Fruit fly (Drosophila melanogaster) whole organism, embryonic: ENCODE data around the gene MFS9.

Experiments used
- Adf1 ChIP-seq: fragments of 200-800 bp; sonication (Bioruptor generic); IDR thresholded peaks from 2 replicates; pipeline ENCODE4 v1.3.6; 2022; ENCODE audit warnings: missing biosample characterization, missing genetic modification characterization
- C15 ChIP-seq: fragments of 200-800 bp; sonication (Bioruptor generic); IDR thresholded peaks from 3 replicates; pipeline ENCODE4 v1.3.6; 2022; ENCODE audit warnings: missing biosample characterization, missing genetic modification characterization
- CG10979 ChIP-seq: fragments of 200-800 bp; sonication (Bioruptor generic); optimal IDR thresholded peaks from 2 replicates; lab custom pipeline; 2018; ENCODE audit warnings: missing biosample characterization, mild to moderate bottlenecking, missing genetic modification characterization, moderate library complexity
- CG11085 ChIP-seq: fragments of 200-800 bp; sonication (Bioruptor generic); IDR thresholded peaks from 2 replicates; pipeline ENCODE4 v1.3.6; 2022; ENCODE audit warnings: missing biosample characterization, missing genetic modification characterization
- CG12236 ChIP-seq: fragments of 200-800 bp; sonication (Bioruptor generic); optimal IDR thresholded peaks from 2 replicates; lab custom pipeline; 2016; ENCODE audit warnings: missing biosample characterization, missing genetic modification characterization
- CG12391 ChIP-seq: fragments of 200-800 bp; sonication (Bioruptor generic); optimal IDR thresholded peaks from 3 replicates; lab custom pipeline; 2018; ENCODE audit warnings: missing biosample characterization, mild to moderate bottlenecking, missing genetic modification characterization, moderate library complexity
- CG13296 ChIP-seq: fragments of 200-800 bp; sonication (Bioruptor generic); optimal IDR thresholded peaks from 3 replicates; lab custom pipeline; 2018; ENCODE audit warnings: missing biosample characterization, mild to moderate bottlenecking, missing genetic modification characterization
- CG14710 ChIP-seq: fragments of 200-800 bp; sonication (Bioruptor generic); optimal IDR thresholded peaks from 3 replicates; lab custom pipeline; 2019; ENCODE audit warnings: missing biosample characterization, mild to moderate bottlenecking, missing genetic modification characterization, moderate library complexity
- CG14965 ChIP-seq: fragments of 200-800 bp; sonication (Bioruptor generic); optimal IDR thresholded peaks from 2 replicates; lab custom pipeline; 2016; ENCODE audit warnings: missing biosample characterization, missing genetic modification characterization, borderline replicate concordance
- CG15011 ChIP-seq: fragments of 200-800 bp; sonication (Bioruptor generic); optimal IDR thresholded peaks from 3 replicates; lab custom pipeline; 2018; ENCODE audit warnings: missing biosample characterization, mild to moderate bottlenecking, missing genetic modification characterization
- CG16813 ChIP-seq: fragments of 200-800 bp; sonication (Bioruptor generic); IDR thresholded peaks from 3 replicates; pipeline ENCODE4 v1.3.6; 2022; ENCODE audit warnings: missing biosample characterization, missing genetic modification characterization; ENCODE audit not compliant: partially characterized antibody
- CG18262 ChIP-seq: fragments of 200-800 bp; optimal IDR thresholded peaks from 3 replicates; lab custom pipeline; 2019; ENCODE audit warnings: missing biosample characterization, mild to moderate bottlenecking, missing genetic modification characterization, moderate library complexity
- CG18599 ChIP-seq: fragments of 200-800 bp; sonication (Bioruptor generic); optimal IDR thresholded peaks from 3 replicates; lab custom pipeline; 2017; ENCODE audit warnings: missing biosample characterization, missing genetic modification characterization, mild to moderate bottlenecking, moderate library complexity, missing genetic modification reagents
- CG2875 ChIP-seq: fragments of 200-800 bp; sonication (Bioruptor generic); optimal IDR thresholded peaks from 2 replicates; lab custom pipeline; 2017; ENCODE audit warnings: missing biosample characterization, mild to moderate bottlenecking, missing genetic modification characterization, missing genetic modification reagents
- CG30020 ChIP-seq: fragments of 200-800 bp; optimal IDR thresholded peaks from 2 replicates; lab custom pipeline; 2019; ENCODE audit warnings: missing biosample characterization, mild to moderate bottlenecking, missing genetic modification characterization, moderate library complexity
- CG34422 ChIP-seq: fragments of 200-800 bp; sonication (Bioruptor generic); IDR thresholded peaks from 3 replicates; pipeline ENCODE4 v1.3.6; 2022; ENCODE audit warnings: missing biosample characterization, missing genetic modification characterization
- CG3726 ChIP-seq: fragments of 200-800 bp; sonication (Bioruptor generic); IDR thresholded peaks from 3 replicates; pipeline ENCODE4, ENCODE4 v1.3.6; 2022; ENCODE audit warnings: missing biosample characterization, missing genetic modification characterization
- CG3847 ChIP-seq: fragments of 200-800 bp; sonication (Bioruptor generic); IDR thresholded peaks from 2 replicates; pipeline ENCODE4 v1.3.6; 2022; ENCODE audit warnings: missing biosample characterization, missing genetic modification characterization
- CG5245 ChIP-seq: fragments of 200-800 bp; sonication (Bioruptor generic); optimal IDR thresholded peaks from 3 replicates; lab custom pipeline; 2016; ENCODE audit warnings: missing biosample characterization, missing genetic modification characterization
- CG7928 ChIP-seq: fragments of 200-800 bp; sonication (Bioruptor generic); optimal IDR thresholded peaks from 2 replicates; lab custom pipeline; 2017; ENCODE audit warnings: missing biosample characterization, mild to moderate bottlenecking, missing genetic modification characterization
- CG8924 ChIP-seq: fragments of 200-800 bp; optimal IDR thresholded peaks from 3 replicates; lab custom pipeline; 2019; ENCODE audit warnings: missing biosample characterization, mild to moderate bottlenecking, missing genetic modification characterization, moderate library complexity
- CoRest ChIP-seq: fragments of 200-800 bp; sonication (Bioruptor generic); optimal IDR thresholded peaks from 3 replicates; lab custom pipeline; 2018; ENCODE audit warnings: missing biosample characterization, mild to moderate bottlenecking, missing genetic modification characterization, moderate library complexity
- E2f1 ChIP-seq: fragments of 200-800 bp; sonication (Bioruptor generic); IDR thresholded peaks from 2 replicates; pipeline ENCODE4 v1.3.6; 2022; ENCODE audit warnings: missing biosample characterization, missing genetic modification characterization
- GATAe ChIP-seq: fragments of 200-800 bp; sonication (Bioruptor generic); conservative IDR thresholded peaks from 2 replicates; pipeline ENCODE4 v1.3.6; 2022; ENCODE audit warnings: missing biosample characterization, missing genetic modification characterization
- H15 ChIP-seq: fragments of 200-800 bp; sonication (Bioruptor generic); IDR thresholded peaks from 3 replicates; pipeline ENCODE4 v1.3.6; 2022; ENCODE audit warnings: missing biosample characterization, missing genetic modification characterization
- HLH54F ChIP-seq: fragments of 200-800 bp; sonication (Bioruptor generic); optimal IDR thresholded peaks from 3 replicates; lab custom pipeline; 2016; ENCODE audit warnings: missing biosample characterization, missing genetic modification characterization
- Hr3 ChIP-seq: fragments of 200-800 bp; sonication (Bioruptor generic); optimal IDR thresholded peaks from 3 replicates; lab custom pipeline; 2016; ENCODE audit warnings: missing biosample characterization, missing genetic modification characterization
- MBD-R2 ChIP-seq: fragments of 200-800 bp; sonication (Bioruptor generic); IDR thresholded peaks from 2 replicates; pipeline ENCODE4 v1.3.6; 2022; ENCODE audit warnings: missing biosample characterization, missing genetic modification characterization
- Mad ChIP-seq: fragments of 200-800 bp; sonication (Bioruptor generic); optimal IDR thresholded peaks from 2 replicates; lab custom pipeline; 2016; ENCODE audit warnings: missing biosample characterization, missing genetic modification characterization
- Stat92E ChIP-seq, 3 experiments: fragments of >200 bp in 2 of 3; fragments of 200-800 bp in 1 of 3; sonication (Bioruptor generic) in 1 of 3; optimal IDR thresholded peaks; 2 replicates each; lab custom pipeline; 2017 to 2019; ENCODE audit warnings: missing biosample characterization in 3 of 3, missing genetic modification characterization in 3 of 3, mild to moderate bottlenecking in 1 of 3, moderate library complexity in 1 of 3
- Taf1 ChIP-seq: fragments of 200-800 bp; sonication (Bioruptor generic); IDR thresholded peaks from 2 replicates; pipeline ENCODE4 v1.3.6; 2022; ENCODE audit warnings: missing biosample characterization, missing genetic modification characterization
- az2 ChIP-seq: fragments of 200-800 bp; sonication (Bioruptor generic); optimal IDR thresholded peaks from 3 replicates; lab custom pipeline; 2016; ENCODE audit warnings: missing biosample characterization, missing genetic modification characterization
- chif ChIP-seq, 2 experiments: fragments of 200-800 bp; sonication (Bioruptor generic); optimal IDR thresholded peaks; 3 replicates each; lab custom pipeline; 2016; ENCODE audit warnings: missing biosample characterization in 2 of 2, missing genetic modification characterization in 2 of 2
- dati ChIP-seq: fragments of 200-800 bp; sonication (Bioruptor generic); IDR thresholded peaks from 2 replicates; pipeline ENCODE4 v1.3.6; 2022; ENCODE audit warnings: missing biosample characterization, missing genetic modification characterization
- dpn ChIP-seq, 2 experiments: fragments of 200-800 bp; sonication (Bioruptor generic); optimal IDR thresholded peaks; 3 replicates each; lab custom pipeline; 2016; ENCODE audit warnings: missing biosample characterization in 2 of 2, missing genetic modification characterization in 2 of 2
- ftz-f1 ChIP-seq: fragments of 200-800 bp; sonication (Bioruptor generic); optimal IDR thresholded peaks from 2 replicates; lab custom pipeline; 2016; ENCODE audit warnings: missing biosample characterization, missing genetic modification characterization
- kay ChIP-seq: fragments of 200-800 bp; sonication (Bioruptor generic); optimal IDR thresholded peaks from 2 replicates; lab custom pipeline; 2016; ENCODE audit warnings: missing biosample characterization, missing genetic modification characterization
- ken ChIP-seq: fragments of 200-800 bp; sonication (Bioruptor generic); IDR thresholded peaks from 3 replicates; pipeline ENCODE4 v1.3.6; 2022; ENCODE audit warnings: missing biosample characterization, missing genetic modification characterization
- mld ChIP-seq: fragments of 200-800 bp; sonication (Bioruptor generic); IDR thresholded peaks from 3 replicates; pipeline ENCODE4 v1.3.6; 2022; ENCODE audit warnings: missing biosample characterization, missing genetic modification characterization; ENCODE audit not compliant: partially characterized antibody
- peb ChIP-seq: fragments of 200-800 bp; sonication (Bioruptor generic); IDR thresholded peaks from 2 replicates; pipeline ENCODE4 v1.3.6; 2022; ENCODE audit warnings: missing biosample characterization, missing genetic modification characterization
- pum ChIP-seq: fragments of 200-800 bp; sonication (Bioruptor generic); optimal IDR thresholded peaks from 2 replicates; lab custom pipeline; 2016; ENCODE audit warnings: missing biosample characterization, missing genetic modification characterization
- pzg ChIP-seq: fragments of 200-800 bp; sonication (Bioruptor generic); optimal IDR thresholded peaks from 3 replicates; lab custom pipeline; 2018; ENCODE audit warnings: missing biosample characterization, mild to moderate bottlenecking, missing genetic modification characterization, moderate library complexity
- sens-2 ChIP-seq: fragments of 200-800 bp; sonication (Bioruptor generic); IDR thresholded peaks from 2 replicates; pipeline ENCODE4 v1.3.6; 2022; ENCODE audit warnings: missing biosample characterization, missing genetic modification characterization
- sqz ChIP-seq: fragments of 200-800 bp; sonication (Bioruptor generic); optimal IDR thresholded peaks from 3 replicates; lab custom pipeline; 2018; ENCODE audit warnings: missing biosample characterization, mild to moderate bottlenecking, missing genetic modification characterization
- stc ChIP-seq: fragments of 200-800 bp; sonication (Bioruptor generic); IDR thresholded peaks from 2 replicates; pipeline ENCODE4 v1.3.6; 2022; ENCODE audit warnings: missing biosample characterization, missing genetic modification characterization
- tin ChIP-seq: fragments of 200-800 bp; sonication (Bioruptor generic); optimal IDR thresholded peaks from 3 replicates; lab custom pipeline; 2016; ENCODE audit warnings: missing biosample characterization, missing genetic modification characterization
- tio ChIP-seq: fragments of 200-800 bp; sonication (Bioruptor generic); optimal IDR thresholded peaks from 2 replicates; lab custom pipeline; 2017; ENCODE audit warnings: missing biosample characterization, missing genetic modification characterization, inconsistent platforms
- toy ChIP-seq: fragments of 200-800 bp; sonication (Bioruptor generic); IDR thresholded peaks from 2 replicates; pipeline ENCODE4 v1.3.6; 2022; ENCODE audit warnings: missing biosample characterization, missing genetic modification characterization
- z ChIP-seq: fragments of 200-800 bp; sonication (Bioruptor generic); IDR thresholded peaks from 3 replicates; pipeline ENCODE4 v1.3.6; 2022; ENCODE audit warnings: missing biosample characterization, missing genetic modification characterization

The MFS9 gene

dm6 chr3R:20550632-20551486 lies 38.6 kb upstream of the MFS9 start (continued):
- TF ChIP-seq H15 (GFP tag; lab: Robert Waterston, UW), result no peak
- peak; percentile 69; the same call in 1 of the 2 replicates for TF ChIP-seq stc
- TF ChIP-seq CG10979 (tag; lab: Kevin White, UChicago), result no peak
- TF ChIP-seq ftz-f1 (GFP tag; lab: Kevin White, UChicago), result peak; percentile 27
- no peak for TF ChIP-seq Taf1 (GFP tag; lab: Robert Waterston, UW)
- TF ChIP-seq chif (GFP tag; optimal IDR thresholded peaks at IDR 0.05; lab: Kevin White, UChicago), result peak; percentile 39 to 58
- peak; percentile 85 for TF ChIP-seq CG18599
- no peak for TF ChIP-seq Stat92E (GFP tag; optimal IDR thresholded peaks at IDR 0.05; lab: Kevin White, UChicago)
- TF ChIP-seq tin, result no peak
- TF ChIP-seq peb, result no peak
- TF ChIP-seq toy (GFP tag; lab: Robert Waterston, UW), result no peak
- TF ChIP-seq CG18262 (tag; lab: Kevin White, UChicago), result no peak
- TF ChIP-seq dati, result 0 out of 2 replicates have a peak, but pooled peaks have one; percentile 24
- TF ChIP-seq CG2875 (GFP tag; lab: Kevin White, UChicago), result peak; percentile 90
- no peak for TF ChIP-seq pum (GFP tag; lab: Kevin White, UChicago)
- no peak; the same call in 1 of the 2 replicates for TF ChIP-seq CG11085 (GFP tag; lab: Robert Waterston, UW)
- TF ChIP-seq CG3847 (GFP tag; lab: Robert Waterston, UW), result no peak
- TF ChIP-seq CG34422 (GFP tag; lab: Robert Waterston, UW), result peak; percentile 52; the same call in 1 of the 3 replicates
- peak; percentile 83 for TF ChIP-seq sqz (GFP tag; lab: Kevin White, UChicago)
- TF ChIP-seq CG12236 (GFP tag; lab: Kevin White, UChicago), result peak; percentile 84
- no peak for TF ChIP-seq ken
- peak; percentile 51; the same call in 1 of the 2 replicates for TF ChIP-seq sens-2 (GFP tag; lab: Robert Waterston, UW)
- peak; percentile 69 for TF ChIP-seq pzg (GFP tag; lab: Kevin White, UChicago)
- no peak for TF ChIP-seq tio (GFP tag; lab: Kevin White, UChicago)
- TF ChIP-seq CoRest (tag; lab: Kevin White, UChicago), result peak; percentile 8
- no peak for TF ChIP-seq HLH54F (GFP tag; lab: Kevin White, UChicago)
- no peak for TF ChIP-seq CG30020
- peak; percentile 28 for TF ChIP-seq CG14710 (tag; lab: Kevin White, UChicago)
- no peak; the same call in 2 of the 3 replicates for TF ChIP-seq C15 (GFP tag; lab: Robert Waterston, UW)
- TF ChIP-seq CG16813 (GFP tag; lab: Robert Waterston, UW), result peak; percentile 95
- TF ChIP-seq az2 (GFP tag; lab: Kevin White, UChicago), result no peak
- TF ChIP-seq dpn (GFP tag; optimal IDR thresholded peaks at IDR 0.05; lab: Kevin White, UChicago), result peak; percentile 26 to 35
- TF ChIP-seq GATAe, result no peak
- no peak for TF ChIP-seq kay
- peak; percentile 97 for TF ChIP-seq mld
- no peak; the same call in 2 of the 3 replicates for TF ChIP-seq CG3726 (GFP tag; lab: Robert Waterston, UW)
- TF ChIP-seq CG7928 (GFP tag; lab: Kevin White, UChicago), result peak; percentile 49
- TF ChIP-seq Adf1 (GFP tag; lab: Robert Waterston, UW), result peak; percentile 33; the same call in 1 of the 2 replicates
- no peak for TF ChIP-seq CG5245
- peak; percentile 81 for TF ChIP-seq CG8924
- TF ChIP-seq CG12391 (tag; lab: Kevin White, UChicago), result peak; percentile 1
- TF ChIP-seq CG14965, result peak; percentile 66
- peak; percentile 33 for TF ChIP-seq Mad (GFP tag; lab: Kevin White, UChicago)
- TF ChIP-seq z (GFP tag; lab: Robert Waterston, UW), result no peak
- no peak for TF ChIP-seq Hr3 (GFP tag; lab: Kevin White, UChicago)
- 0 out of 2 replicates have a peak, but pooled peaks have one; percentile 5 for TF ChIP-seq E2f1 (GFP tag; lab: Robert Waterston, UW)
- peak; percentile 38; the same call in 1 of the 2 replicates for TF ChIP-seq MBD-R2 (GFP tag; lab: Robert Waterston, UW)
- TF ChIP-seq CG15011 (GFP tag; lab: Kevin White, UChicago), result peak; percentile 81
- TF ChIP-seq CG13296 (GFP tag; lab: Kevin White, UChicago), result peak; percentile 86
